Worm (Caenorhabditis elegans): ENCODE results near the gene F26F12.4.

DNA sequence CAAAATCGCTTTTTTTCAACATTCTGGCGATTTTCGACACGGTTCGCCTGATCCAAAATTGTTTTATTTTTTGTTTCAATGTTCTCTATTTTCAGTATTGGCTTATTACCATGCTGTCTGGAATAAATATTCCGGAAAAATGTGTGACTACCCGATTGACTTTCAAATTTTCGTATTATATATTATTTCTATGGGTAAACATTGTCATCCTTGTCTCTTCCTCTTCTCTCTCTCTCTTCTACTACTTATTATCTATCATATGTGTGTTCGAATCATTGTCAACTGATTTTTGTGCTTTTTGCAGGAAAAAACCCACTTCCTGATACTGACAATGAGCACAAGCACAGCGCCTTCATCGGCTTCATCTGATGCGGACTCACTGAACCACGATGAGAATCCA, 23.9 kb upstream of the F26F12.4 start, which contains the start of gene C04E6.7:
- TF ChIP-seq tbx-2 (tag; optimal IDR thresholded peaks at IDR 0.05) (no peak), K09A11.1 (tag; optimal IDR thresholded peaks at IDR 0.05; ENCODE audit: insufficient read depth) (no peak), hlh-8 (tag; optimal IDR thresholded peaks at IDR 0.05) (no peak), ceh-30 (tag; optimal IDR thresholded peaks at IDR 0.05) (no peak), dmd-4 (tag; optimal IDR thresholded peaks at IDR 0.05; ENCODE audit: borderline replicate concordance) (no peak), pqm-1 (tag; optimal IDR thresholded peaks at IDR 0.05) (no peak), ama-1 (optimal IDR thresholded peaks at IDR 0.05) (no peak), ets-4 (tag; optimal IDR thresholded peaks at IDR 0.05) (no peak), ceh-14 (tag; optimal IDR thresholded peaks at IDR 0.05) (no peak), npax-4 (tag; optimal IDR thresholded peaks at IDR 0.05) (no peak), pag-3 (tag; optimal IDR thresholded peaks at IDR 0.05; ENCODE audit: borderline replicate concordance) (no peak), elt-2 (tag; optimal IDR thresholded peaks at IDR 0.05) (no peak), nfya-1 (tag; optimal IDR thresholded peaks at IDR 0.05) (no peak)

Data from whole organism, late embryonic.